Fruit fly (Drosophila melanogaster): ENCODE data around the gene CG7322.

dm6 chrX:18857356-18857807 lies at the start of gene CG7322:
- TF ChIP-seq tgo (GFP tag; IDR thresholded peaks at IDR 0.05) (no peak), CG10366 (GFP tag; IDR thresholded peaks at IDR 0.05) (no peak), Bteb2 (GFP tag; optimal IDR thresholded peaks at IDR 0.05) (no peak), CG2889 (GFP tag; IDR thresholded peaks at IDR 0.05) (no peak), salm (tag; optimal IDR thresholded peaks at IDR 0.05) (no peak), CG11504 (tag; optimal IDR thresholded peaks at IDR 0.05) (no peak), hth (optimal IDR thresholded peaks at IDR 0.05) (no peak), Hr3 (GFP tag; optimal IDR thresholded peaks at IDR 0.05) (no peak), E2f1 (GFP tag; IDR thresholded peaks at IDR 0.05) (no peak), Chrac-16 (GFP tag; optimal IDR thresholded peaks at IDR 0.05) (no peak), CG6272 (GFP tag; IDR thresholded peaks at IDR 0.05) (no peak), Lim3 (GFP tag; IDR thresholded peaks at IDR 0.05) (no peak), kay (GFP tag; optimal IDR thresholded peaks at IDR 0.05) (no peak)
